Worm (Caenorhabditis elegans) whole organism, L4 larva: ENCODE measurements around the gene rop-1.

Experiments used
- F37D6.2 ChIP-seq: sonication (generic microtip); optimal IDR thresholded peaks from 2 replicates; lab custom pipeline; 2016; ENCODE audit warnings: mild to moderate bottlenecking, missing genetic modification characterization, missing compliant biosample characterization
- F44E2.7 ChIP-seq: fragments of 200-800 bp; sonication (Bioruptor generic); IDR thresholded peaks from 2 replicates; pipeline ENCODE4 v2.1.2; 2022; ENCODE audit warnings: missing genetic modification characterization, missing compliant biosample characterization
- R02D3.7 ChIP-seq: fragments of 150-350 bp; sonication (generic microtip); optimal IDR thresholded peaks from 3 replicates; lab custom pipeline; 2014; ENCODE audit warnings: missing biosample characterization, missing genetic modification characterization
- Y75B8A.6 ChIP-seq: fragments of 200-800 bp; sonication (Bioruptor generic); IDR thresholded peaks from 2 replicates; pipeline ENCODE4 v1.3.6; 2022; ENCODE audit warnings: missing genetic modification reagents, missing genetic modification characterization, missing compliant biosample characterization
- ama-1 ChIP-seq: fragments of 150-350 bp; optimal IDR thresholded peaks from 2 replicates; lab custom pipeline; 2014; ENCODE audit warnings: inconsistent platforms, mixed read lengths
- ceh-62 ChIP-seq: sonication (generic microtip); optimal IDR thresholded peaks from 2 replicates; lab custom pipeline; 2017; ENCODE audit warnings: missing biosample characterization, missing genetic modification characterization
- ces-1 ChIP-seq: fragments of 150-350 bp; sonication (generic microtip); optimal IDR thresholded peaks from 4 replicates; lab custom pipeline; 2014; ENCODE audit warnings: missing biosample characterization, missing genetic modification reagents, missing genetic modification characterization
- cey-2 ChIP-seq: sonication (generic microtip); optimal IDR thresholded peaks from 3 replicates; lab custom pipeline; 2017; ENCODE audit warnings: missing genetic modification characterization, mild to moderate bottlenecking, missing compliant biosample characterization, antibody characterized with exemption, borderline replicate concordance; ENCODE audit not compliant: insufficient read depth
- daf-12 ChIP-seq: fragments of 150-350 bp; optimal IDR thresholded peaks from 2 replicates; lab custom pipeline; 2014; ENCODE audit warnings: missing biosample characterization, missing genetic modification reagents, missing genetic modification characterization
- daf-16 ChIP-seq, 3 experiments: sonication (generic microtip); optimal IDR thresholded peaks; 2 replicates each; lab custom pipeline; 2016 to 2017; ENCODE audit warnings: missing genetic modification characterization in 3 of 3, missing genetic modification reagents in 3 of 3, mild to moderate bottlenecking in 2 of 3, missing compliant biosample characterization in 2 of 3, missing biosample characterization in 1 of 3, moderate library complexity in 1 of 3
- daf-8 ChIP-seq: fragments of 200-800 bp; sonication (Bioruptor generic); IDR thresholded peaks from 2 replicates; pipeline ENCODE4 v1.3.6; 2022; ENCODE audit warnings: missing genetic modification characterization, missing compliant biosample characterization
- dmd-8 ChIP-seq: fragments of 200-800 bp; sonication (Bioruptor generic); IDR thresholded peaks from 2 replicates; pipeline ENCODE4 v1.3.6; 2022; ENCODE audit warnings: missing genetic modification characterization, missing compliant biosample characterization
- dmd-9 ChIP-seq: fragments of 200-800 bp; sonication (Bioruptor generic); IDR thresholded peaks from 2 replicates; pipeline ENCODE4 v1.3.6; 2022; ENCODE audit warnings: missing genetic modification reagents, missing genetic modification characterization, missing compliant biosample characterization
- dpl-1 ChIP-seq: fragments of 150-350 bp; optimal IDR thresholded peaks from 2 replicates; lab custom pipeline; 2014; ENCODE audit warnings: missing biosample characterization, missing genetic modification reagents, missing genetic modification characterization
- egl-43 ChIP-seq: fragments of 200-800 bp; sonication (Bioruptor generic); IDR thresholded peaks from 2 replicates; pipeline ENCODE4 v1.3.6; 2022; ENCODE audit warnings: missing genetic modification reagents, missing genetic modification characterization, missing compliant biosample characterization
- fkh-10 ChIP-seq: fragments of 150-350 bp; optimal IDR thresholded peaks from 2 replicates; lab custom pipeline; 2014; ENCODE audit warnings: missing biosample characterization, missing genetic modification reagents, missing genetic modification characterization
- hlh-11 ChIP-seq: fragments of 200-800 bp; sonication (Bioruptor generic); optimal IDR thresholded peaks from 2 replicates; lab custom pipeline; 2018; ENCODE audit warnings: mild to moderate bottlenecking, missing genetic modification characterization, missing compliant biosample characterization
- hlh-30 ChIP-seq: sonication (generic microtip); optimal IDR thresholded peaks from 2 replicates; lab custom pipeline; 2017; ENCODE audit warnings: antibody characterized with exemption, mild to moderate bottlenecking, missing genetic modification characterization, missing compliant biosample characterization; ENCODE audit not compliant: insufficient read depth
- lin-15B ChIP-seq: fragments of 150-350 bp; sonication (generic microtip); optimal IDR thresholded peaks from 3 replicates; lab custom pipeline; 2014; ENCODE audit warnings: missing biosample characterization, missing genetic modification characterization
- lin-38 ChIP-seq: fragments of 200-800 bp; sonication (Bioruptor generic); IDR thresholded peaks from 2 replicates; pipeline ENCODE4 v1.3.6; 2022; ENCODE audit warnings: missing genetic modification reagents, missing genetic modification characterization, missing compliant biosample characterization
- lin-39 ChIP-seq: fragments of 150-350 bp; optimal IDR thresholded peaks from 2 replicates; lab custom pipeline; 2014; ENCODE audit warnings: missing biosample characterization, missing genetic modification reagents, missing genetic modification characterization
- lsy-2 ChIP-seq, 2 experiments: fragments of 150-350 bp in 1 of 2; sonication (generic microtip) in 1 of 2; optimal IDR thresholded peaks; 2 replicates each; lab custom pipeline; 2014 to 2017; ENCODE audit warnings: missing biosample characterization in 2 of 2, missing genetic modification characterization in 2 of 2
- madf-5 ChIP-seq, 2 experiments: fragments of 200-800 bp; sonication (Bioruptor generic); IDR thresholded peaks; 2 replicates each; pipeline ENCODE4 v1.3.6; 2022; ENCODE audit warnings: missing compliant biosample characterization in 2 of 2, missing genetic modification characterization in 2 of 2
- mxl-2 ChIP-seq: fragments of 200-800 bp; sonication (Bioruptor generic); conservative IDR thresholded peaks from 2 replicates; pipeline ENCODE4 v1.3.6; 2022; ENCODE audit warnings: missing genetic modification reagents, missing genetic modification characterization, missing compliant biosample characterization
- nhr-11 ChIP-seq: fragments of 150-350 bp; optimal IDR thresholded peaks from 2 replicates; lab custom pipeline; 2014; ENCODE audit warnings: missing biosample characterization, missing genetic modification characterization
- nhr-28 ChIP-seq: fragments of 150-350 bp; optimal IDR thresholded peaks from 2 replicates; lab custom pipeline; 2014; ENCODE audit warnings: missing biosample characterization, missing genetic modification characterization
- pha-4 ChIP-seq, 2 experiments: fragments of 150-350 bp in 1 of 2; fragments of 200-800 bp in 1 of 2; sonication (Bioruptor generic) in 1 of 2; IDR thresholded peaks in 1 of 2; optimal IDR thresholded peaks in 1 of 2; 2 replicates each; pipeline versions ENCODE4 v1.3.6 to Lab custom; 2014 to 2022; ENCODE audit warnings: missing genetic modification characterization in 2 of 2, missing genetic modification reagents in 2 of 2, missing biosample characterization in 1 of 2, missing compliant biosample characterization in 1 of 2
- php-3 ChIP-seq: fragments of 200-800 bp; sonication (Bioruptor generic); IDR thresholded peaks from 2 replicates; pipeline ENCODE4 v1.3.6; 2022; ENCODE audit warnings: missing genetic modification reagents, missing genetic modification characterization, missing compliant biosample characterization
- set-16 ChIP-seq: fragments of 200-800 bp; sonication (Bioruptor generic); IDR thresholded peaks from 2 replicates; pipeline ENCODE4 v1.3.6; 2022; ENCODE audit warnings: missing genetic modification reagents, missing genetic modification characterization, missing compliant biosample characterization
- skn-1 ChIP-seq: fragments of 150-350 bp; optimal IDR thresholded peaks from 2 replicates; lab custom pipeline; 2014; ENCODE audit warnings: missing biosample characterization, missing genetic modification characterization
- snpc-1.2 ChIP-seq: fragments of 200-800 bp; sonication (Bioruptor generic); IDR thresholded peaks from 2 replicates; pipeline ENCODE4 v1.3.6; 2022; ENCODE audit warnings: missing genetic modification reagents, missing genetic modification characterization, missing compliant biosample characterization
- snpc-4 ChIP-seq: fragments of 150-350 bp; optimal IDR thresholded peaks from 2 replicates; lab custom pipeline; 2014; ENCODE audit warnings: missing biosample characterization, missing genetic modification characterization
- spr-1 ChIP-seq: sonication (generic microtip); optimal IDR thresholded peaks from 2 replicates; lab custom pipeline; 2016; ENCODE audit warnings: mild to moderate bottlenecking, missing genetic modification characterization, missing compliant biosample characterization
- unc-130 ChIP-seq: sonication (generic microtip); optimal IDR thresholded peaks from 2 replicates; lab custom pipeline; 2016; ENCODE audit warnings: missing genetic modification reagents, missing genetic modification characterization, missing compliant biosample characterization
- unc-39 ChIP-seq: sonication (generic microtip); optimal IDR thresholded peaks from 2 replicates; lab custom pipeline; 2017; ENCODE audit warnings: missing biosample characterization, missing genetic modification characterization
- vab-7 ChIP-seq: fragments of 200-800 bp; sonication (Bioruptor generic); IDR thresholded peaks from 2 replicates; pipeline ENCODE4 v1.3.6; 2022; ENCODE audit warnings: missing genetic modification reagents, missing genetic modification characterization, missing compliant biosample characterization
- zag-1 ChIP-seq: fragments of 150-350 bp; optimal IDR thresholded peaks from 2 replicates; lab custom pipeline; 2014; ENCODE audit warnings: missing biosample characterization, missing genetic modification characterization
- zfp-2 ChIP-seq: sonication (generic microtip); optimal IDR thresholded peaks from 2 replicates; lab custom pipeline; 2016; ENCODE audit warnings: mild to moderate bottlenecking, missing genetic modification characterization, missing compliant biosample characterization

Gene rop-1

DNA sequence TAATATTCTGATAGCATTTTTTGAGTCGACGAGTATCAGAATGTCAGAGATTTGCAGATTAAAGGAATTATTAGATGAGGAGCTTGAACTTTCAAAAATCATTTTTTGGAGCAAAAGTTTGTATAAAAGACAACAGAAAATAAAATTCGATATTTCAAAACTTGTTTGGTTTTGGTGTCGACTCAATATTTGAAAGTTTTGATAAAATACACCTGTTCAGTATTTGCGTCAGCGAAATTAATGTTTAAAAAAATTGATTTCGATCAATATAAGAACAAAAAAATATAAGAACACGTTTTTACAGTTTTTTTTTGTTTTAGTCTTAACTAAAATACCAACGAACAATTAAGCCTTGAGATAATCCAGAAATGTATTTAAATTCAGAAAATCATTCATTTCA, 34.2 kb downstream of the rop-1 start, which contains the start of gene C12D8.13:
TSS of gene C12D8.13 (minus strand) at position 101 of the 400 bp plus-strand sequence.
- TF ChIP-seq R02D3.7 (tag; lab: Kevin White, UChicago) (no peak), zag-1 (no peak), ces-1 (GFP tag; lab: Kevin White, UChicago) (no peak), skn-1 (tag; lab: Kevin White, UChicago) (no peak), snpc-4 (tag; lab: Kevin White, UChicago) (no peak), pha-4 (GFP tag; IDR thresholded peaks at IDR 0.05; lab: Robert Waterston, UW) (no peak), pha-4 (tag; optimal IDR thresholded peaks at IDR 0.05; lab: Kevin White, UChicago) (no peak), dmd-8 (GFP tag; lab: Robert Waterston, UW) (no peak), set-16 (GFP tag; lab: Robert Waterston, UW) (no peak), zfp-2 (tag; lab: Kevin White, UChicago) (no peak), lin-39 (no peak)

DNA sequence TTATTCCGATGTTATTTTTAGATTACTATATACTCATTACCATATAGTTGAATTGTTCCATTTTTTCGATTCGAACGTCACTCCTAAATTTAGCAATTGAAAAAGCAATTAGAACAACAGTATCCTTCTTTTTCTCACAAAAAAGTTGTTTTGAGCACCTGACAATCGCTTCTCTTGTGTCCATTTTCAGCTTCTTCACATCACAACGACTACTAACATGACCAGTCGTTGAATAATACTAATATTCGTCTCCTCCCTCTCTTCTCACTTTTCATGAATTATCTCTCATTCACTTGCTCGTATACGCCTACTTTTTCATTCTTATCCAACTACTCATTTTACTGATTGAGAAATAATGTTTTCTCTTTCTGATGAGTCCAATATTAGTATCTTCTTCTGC, 38.1 kb downstream of the rop-1 start, which contains the start of gene ZK856.14:
TSS of gene ZK856.14 (plus strand) at position 301 of the 400 bp plus-strand sequence.
- TF ChIP-seq ces-1 (GFP tag; lab: Kevin White, UChicago) (no peak), Y75B8A.6 (GFP tag; lab: Robert Waterston, UW) (no peak), hlh-11 (tag; lab: Kevin White, UChicago) (no peak), lsy-2 (tag; optimal IDR thresholded peaks at IDR 0.05; lab: Kevin White, UChicago) (no peak), snpc-1.2 (GFP tag; lab: Robert Waterston, UW) (no peak), dmd-9 (no peak), ama-1 (lab: Kevin White, UChicago) (no peak), php-3 (GFP tag; lab: Robert Waterston, UW) (no peak), vab-7 (GFP tag; lab: Robert Waterston, UW) (no peak), fkh-10 (GFP tag; lab: Kevin White, UChicago) (no peak), pha-4 (GFP tag; IDR thresholded peaks at IDR 0.05; lab: Robert Waterston, UW) (no peak), pha-4 (tag; optimal IDR thresholded peaks at IDR 0.05; lab: Kevin White, UChicago) (no peak), nhr-11 (tag; lab: Kevin White, UChicago) (no peak)

DNA sequence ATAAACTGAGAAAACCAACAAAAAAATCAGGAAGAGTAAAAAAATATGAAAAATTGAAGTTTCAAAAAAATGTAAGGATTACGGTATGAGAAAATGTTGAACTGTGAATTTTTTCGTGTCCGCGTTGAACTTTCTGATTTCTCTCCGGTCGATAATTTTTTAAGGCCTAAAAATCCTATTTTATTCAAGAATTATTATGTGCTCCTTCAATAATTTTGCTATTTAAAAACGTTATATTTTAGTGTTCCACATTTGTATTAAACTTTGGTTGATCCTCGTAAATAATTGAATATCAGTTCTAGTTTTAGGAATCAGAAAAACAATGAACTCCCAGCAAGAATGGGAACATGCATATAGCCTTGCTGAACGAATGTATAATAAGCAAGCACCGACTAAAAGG, 42.2 kb downstream of the rop-1 start, which contains the start of gene hpo-40:
TSS of gene hpo-40 (plus strand) at position 301 of the 400 bp plus-strand sequence.
- TF ChIP-seq daf-12 (tag; lab: Kevin White, UChicago) (no peak), nhr-11 (tag; lab: Kevin White, UChicago) (no peak), mxl-2 (GFP tag; lab: Robert Waterston, UW) (no peak), ceh-62 (no peak), hlh-30 (no peak), madf-5 (GFP tag; IDR thresholded peaks at IDR 0.05; lab: Robert Waterston, UW) (no peak), daf-8 (GFP tag; lab: Robert Waterston, UW) (no peak), nhr-28 (tag; lab: Kevin White, UChicago) (no peak), unc-39 (tag; lab: Kevin White, UChicago) (no peak), hlh-11 (tag; lab: Kevin White, UChicago) (no peak), lin-15B (tag; lab: Kevin White, UChicago) (no peak)
- TF ChIP-seq, all 104 proteins: peak for 0

DNA sequence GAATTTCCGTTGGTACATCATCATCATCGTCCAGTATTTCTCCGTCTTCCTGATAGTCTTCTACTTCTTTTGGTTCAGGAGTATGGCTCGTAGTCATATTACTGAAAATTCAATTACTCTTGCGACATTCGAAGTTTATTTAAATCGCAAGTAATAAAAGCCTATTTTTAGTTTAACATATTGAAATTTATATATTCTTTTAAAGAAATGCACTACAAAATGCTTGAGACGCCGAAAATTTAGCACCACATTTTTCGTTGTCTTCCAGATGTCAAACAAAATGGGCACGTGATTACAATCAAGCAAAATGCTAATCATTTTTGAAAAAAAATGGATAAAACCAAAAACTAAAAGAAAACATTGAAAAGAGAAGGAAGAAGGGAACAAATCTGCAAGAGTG, 42.8 kb downstream of the rop-1 start, which contains the start of gene zhit-3:
TSS of gene zhit-3 (minus strand) at position 101 of the 400 bp plus-strand sequence.
- TF ChIP-seq php-3 (GFP tag; lab: Robert Waterston, UW) (no peak), unc-39 (tag; lab: Kevin White, UChicago) (no peak), Y75B8A.6 (GFP tag; lab: Robert Waterston, UW) (no peak), cey-2 (no peak), unc-130 (GFP tag; lab: Kevin White, UChicago) (no peak), lin-38 (GFP tag; lab: Robert Waterston, UW) (no peak), spr-1 (no peak), F37D6.2 (no peak), F44E2.7 (GFP tag; lab: Robert Waterston, UW) (no peak), egl-43 (GFP tag; lab: Robert Waterston, UW) (no peak), ceh-62 (no peak), dpl-1 (GFP tag; lab: Kevin White, UChicago) (no peak), daf-16 (GFP tag; optimal IDR thresholded peaks at IDR 0.05; lab: Kevin White, UChicago) (no peak), daf-16 (tag; optimal IDR thresholded peaks at IDR 0.05; lab: Kevin White, UChicago) (no peak)
